Fruit fly (Drosophila melanogaster) whole organism, prepupa: Measurements from ENCODE around the gene CG11263.

ENCODE experiments used
- Blimp-1 ChIP-seq: fragments of 200-800 bp; sonication (Bioruptor generic); optimal IDR thresholded peaks from 3 replicates; lab custom pipeline; 2017; ENCODE audit warnings: missing biosample characterization, missing genetic modification characterization, mild to moderate bottlenecking, moderate library complexity, missing genetic modification reagents
- CG10631 ChIP-seq: fragments of 200-800 bp; sonication (Bioruptor generic); optimal IDR thresholded peaks from 2 replicates; lab custom pipeline; 2016; ENCODE audit warnings: missing biosample characterization, missing genetic modification characterization
- CG10669 ChIP-seq: fragments of 200-800 bp; sonication (Bioruptor generic); optimal IDR thresholded peaks from 3 replicates; lab custom pipeline; 2018; ENCODE audit warnings: missing biosample characterization, mild to moderate bottlenecking, missing genetic modification characterization, moderate library complexity
- CG11294 ChIP-seq: fragments of 200-800 bp; sonication (Bioruptor generic); IDR thresholded peaks from 2 replicates; pipeline ENCODE4 v1.3.6; 2022; ENCODE audit warnings: missing biosample characterization, missing genetic modification characterization
- CG11902 ChIP-seq: fragments of 200-800 bp; sonication (Bioruptor generic); optimal IDR thresholded peaks from 3 replicates; lab custom pipeline; 2016; ENCODE audit warnings: missing biosample characterization, missing genetic modification characterization
- CG15336 ChIP-seq: fragments of 200-800 bp; sonication (Bioruptor generic); IDR thresholded peaks from 2 replicates; pipeline ENCODE4 v1.3.6; 2022; ENCODE audit warnings: missing biosample characterization, missing genetic modification characterization
- CG1621 ChIP-seq: fragments of 200-800 bp; sonication (Bioruptor generic); optimal IDR thresholded peaks from 3 replicates; lab custom pipeline; 2018; ENCODE audit warnings: missing biosample characterization, mild to moderate bottlenecking, missing genetic modification characterization
- CG16779 ChIP-seq: fragments of 200-800 bp; sonication (Bioruptor generic); optimal IDR thresholded peaks from 3 replicates; lab custom pipeline; 2017; ENCODE audit warnings: missing biosample characterization, mild to moderate bottlenecking, missing genetic modification characterization
- CG3032 ChIP-seq: fragments of 200-800 bp; optimal IDR thresholded peaks from 2 replicates; lab custom pipeline; 2019; ENCODE audit warnings: missing biosample characterization, mild to moderate bottlenecking, missing genetic modification characterization, moderate library complexity
- CG31627 ChIP-seq: fragments of 200-800 bp; sonication (Bioruptor generic); optimal IDR thresholded peaks from 3 replicates; lab custom pipeline; 2016; ENCODE audit warnings: missing biosample characterization, missing genetic modification characterization
- CG32006 ChIP-seq: fragments of 200-800 bp; sonication (Bioruptor generic); optimal IDR thresholded peaks from 3 replicates; lab custom pipeline; 2017; ENCODE audit warnings: missing biosample characterization, mild to moderate bottlenecking, missing genetic modification characterization
- CG34406 ChIP-seq: fragments of 200-800 bp; sonication (Bioruptor generic); optimal IDR thresholded peaks from 3 replicates; lab custom pipeline; 2016; ENCODE audit warnings: missing biosample characterization, missing genetic modification characterization
- CG3919 ChIP-seq: fragments of 200-800 bp; sonication (Bioruptor generic); optimal IDR thresholded peaks from 3 replicates; lab custom pipeline; 2016; ENCODE audit warnings: missing biosample characterization, missing genetic modification characterization
- CG4318 ChIP-seq: fragments of 200-800 bp; sonication (Bioruptor generic); optimal IDR thresholded peaks from 3 replicates; lab custom pipeline; 2017; ENCODE audit warnings: missing biosample characterization, mild to moderate bottlenecking, missing genetic modification characterization
- CG6163 ChIP-seq: fragments of 200-800 bp; sonication (Bioruptor generic); IDR thresholded peaks from 3 replicates; pipeline ENCODE4 v1.3.6; 2022; ENCODE audit warnings: missing biosample characterization, missing genetic modification characterization
- CG6792 ChIP-seq: fragments of 200-800 bp; sonication (Bioruptor generic); optimal IDR thresholded peaks from 3 replicates; lab custom pipeline; 2016; ENCODE audit warnings: missing biosample characterization, missing genetic modification characterization
- CG6808 ChIP-seq: fragments of 200-800 bp; sonication (Bioruptor generic); optimal IDR thresholded peaks from 3 replicates; lab custom pipeline; 2017; ENCODE audit warnings: missing biosample characterization, missing genetic modification characterization, mild to moderate bottlenecking, moderate library complexity, missing genetic modification reagents
- CG6854 ChIP-seq: fragments of 200-800 bp; sonication (Bioruptor generic); optimal IDR thresholded peaks from 2 replicates; lab custom pipeline; 2017; ENCODE audit warnings: missing biosample characterization, mild to moderate bottlenecking, missing genetic modification characterization
- CG7368 ChIP-seq: fragments of 200-800 bp; sonication (Bioruptor generic); optimal IDR thresholded peaks from 3 replicates; lab custom pipeline; 2016; ENCODE audit warnings: missing biosample characterization, missing genetic modification characterization
- CG8119 ChIP-seq: fragments of 200-800 bp; sonication (Bioruptor generic); IDR thresholded peaks from 3 replicates; pipeline ENCODE4 v1.3.6; 2022; ENCODE audit warnings: missing biosample characterization, missing genetic modification characterization
- CG8632 ChIP-seq: fragments of 200-800 bp; sonication (Bioruptor generic); optimal IDR thresholded peaks from 3 replicates; lab custom pipeline; 2016; ENCODE audit warnings: missing biosample characterization, missing genetic modification characterization
- CG9139 ChIP-seq: fragments of 200-800 bp; sonication (Bioruptor generic); optimal IDR thresholded peaks from 3 replicates; lab custom pipeline; 2017; ENCODE audit warnings: missing biosample characterization, mild to moderate bottlenecking, missing genetic modification characterization
- Eip75B ChIP-seq: fragments of 200-800 bp; sonication (Bioruptor generic); optimal IDR thresholded peaks from 3 replicates; lab custom pipeline; 2016; ENCODE audit warnings: missing biosample characterization, missing genetic modification characterization
- Eip78C ChIP-seq: fragments of 200-800 bp; sonication (Bioruptor generic); peaks from one replicate; lab custom pipeline; 2016; ENCODE audit warnings: missing biosample characterization, missing genetic modification characterization
- Eip93F ChIP-seq: fragments of 200-800 bp; sonication (Bioruptor generic); optimal IDR thresholded peaks from 2 replicates; lab custom pipeline; 2016; ENCODE audit warnings: missing biosample characterization, mild to moderate bottlenecking, missing genetic modification characterization
- Ets21C ChIP-seq: fragments of 200-800 bp; sonication (Bioruptor generic); optimal IDR thresholded peaks from 3 replicates; lab custom pipeline; 2016; ENCODE audit warnings: missing biosample characterization, missing genetic modification characterization
- Gug ChIP-seq: fragments of 200-800 bp; sonication (Bioruptor generic); IDR thresholded peaks from 2 replicates; pipeline ENCODE4 v1.3.6; 2022; ENCODE audit warnings: missing biosample characterization, missing genetic modification characterization
- Hr38 ChIP-seq: sonication (Bioruptor generic); optimal IDR thresholded peaks from 2 replicates; lab custom pipeline; 2016; ENCODE audit warnings: missing biosample characterization, missing genetic modification characterization
- Hr39 ChIP-seq: fragments of 200-800 bp; sonication (Bioruptor generic); optimal IDR thresholded peaks from 2 replicates; lab custom pipeline; 2016; ENCODE audit warnings: missing biosample characterization, missing genetic modification characterization
- Hr4 ChIP-seq: fragments of 200-800 bp; sonication (Bioruptor generic); optimal IDR thresholded peaks from 3 replicates; lab custom pipeline; 2016; ENCODE audit warnings: missing biosample characterization, missing genetic modification characterization
- Lpt ChIP-seq: fragments of 200-800 bp; sonication (Bioruptor generic); optimal IDR thresholded peaks from 3 replicates; lab custom pipeline; 2016; ENCODE audit warnings: missing biosample characterization, missing genetic modification characterization
- Met ChIP-seq: fragments of 200-800 bp; sonication (Bioruptor generic); optimal IDR thresholded peaks from 3 replicates; lab custom pipeline; 2016; ENCODE audit warnings: missing biosample characterization, missing genetic modification characterization
- Smox ChIP-seq: fragments of 200-800 bp; sonication (Bioruptor generic); optimal IDR thresholded peaks from 3 replicates; lab custom pipeline; 2016; ENCODE audit warnings: missing biosample characterization, missing genetic modification characterization
- Sox102F ChIP-seq: fragments of 200-800 bp; sonication (Bioruptor generic); optimal IDR thresholded peaks from 2 replicates; lab custom pipeline; 2016; ENCODE audit warnings: missing biosample characterization, mild to moderate bottlenecking, missing genetic modification characterization
- Sox14 ChIP-seq: fragments of 200-800 bp; sonication (Bioruptor generic); optimal IDR thresholded peaks from 3 replicates; lab custom pipeline; 2016; ENCODE audit warnings: missing biosample characterization, missing genetic modification characterization
- Sox15 ChIP-seq: fragments of 200-800 bp; sonication (Bioruptor generic); optimal IDR thresholded peaks from 3 replicates; lab custom pipeline; 2016; ENCODE audit warnings: missing biosample characterization, missing genetic modification characterization
- achi ChIP-seq: fragments of 200-800 bp; sonication (Bioruptor generic); optimal IDR thresholded peaks from 3 replicates; lab custom pipeline; 2016; ENCODE audit warnings: missing biosample characterization, missing genetic modification characterization
- acj6 ChIP-seq: fragments of 200-800 bp; sonication (Bioruptor generic); optimal IDR thresholded peaks from 3 replicates; lab custom pipeline; 2016; ENCODE audit warnings: missing biosample characterization, missing genetic modification characterization
- dac ChIP-seq: fragments of 200-800 bp; sonication (Bioruptor generic); optimal IDR thresholded peaks from 2 replicates; lab custom pipeline; 2017; ENCODE audit warnings: missing biosample characterization, mild to moderate bottlenecking, missing genetic modification characterization
- dsx ChIP-seq: fragments of 200-800 bp; optimal IDR thresholded peaks from 3 replicates; lab custom pipeline; 2019; ENCODE audit warnings: missing biosample characterization, mild to moderate bottlenecking, missing genetic modification characterization, moderate library complexity; ENCODE audit not compliant: poor library complexity, severe bottlenecking
- esn ChIP-seq: fragments of 200-800 bp; sonication (Bioruptor generic); optimal IDR thresholded peaks from 2 replicates; lab custom pipeline; 2016; ENCODE audit warnings: missing biosample characterization, mild to moderate bottlenecking, missing genetic modification characterization, moderate library complexity
- fd59A ChIP-seq: fragments of 200-800 bp; sonication (Bioruptor generic); optimal IDR thresholded peaks from 2 replicates; lab custom pipeline; 2017; ENCODE audit warnings: missing biosample characterization, mild to moderate bottlenecking, missing genetic modification characterization, missing genetic modification reagents
- lz ChIP-seq: fragments of 200-800 bp; sonication (Bioruptor generic); optimal IDR thresholded peaks from 3 replicates; lab custom pipeline; 2016; ENCODE audit warnings: missing biosample characterization, missing genetic modification characterization
- net ChIP-seq: fragments of 200-800 bp; sonication (Bioruptor generic); optimal IDR thresholded peaks from 3 replicates; lab custom pipeline; 2016; ENCODE audit warnings: missing biosample characterization, missing genetic modification characterization
- pdm3 ChIP-seq: fragments of 200-800 bp; sonication (Bioruptor generic); optimal IDR thresholded peaks from 3 replicates; lab custom pipeline; 2016; ENCODE audit warnings: missing biosample characterization, missing genetic modification characterization
- ss ChIP-seq, 2 experiments: fragments of 200-800 bp; sonication (Bioruptor generic); optimal IDR thresholded peaks; 2 replicates in 1 of 2; 3 replicates in 1 of 2; lab custom pipeline; 2017 to 2018; ENCODE audit warnings: mild to moderate bottlenecking in 2 of 2, missing biosample characterization in 2 of 2, missing genetic modification characterization in 2 of 2, moderate library complexity in 1 of 2
- svp ChIP-seq: fragments of 200-800 bp; sonication (Bioruptor generic); peaks from one replicate; lab custom pipeline; 2016; ENCODE audit warnings: missing biosample characterization, missing genetic modification characterization
- topi ChIP-seq: fragments of 200-800 bp; sonication (Bioruptor generic); optimal IDR thresholded peaks from 3 replicates; lab custom pipeline; 2016; ENCODE audit warnings: missing biosample characterization, missing genetic modification characterization
- vri ChIP-seq: fragments of 200-800 bp; sonication (Bioruptor generic); optimal IDR thresholded peaks from 3 replicates; lab custom pipeline; 2016; ENCODE audit warnings: missing biosample characterization, mild to moderate bottlenecking, missing genetic modification characterization

Gene CG11263

DNA sequence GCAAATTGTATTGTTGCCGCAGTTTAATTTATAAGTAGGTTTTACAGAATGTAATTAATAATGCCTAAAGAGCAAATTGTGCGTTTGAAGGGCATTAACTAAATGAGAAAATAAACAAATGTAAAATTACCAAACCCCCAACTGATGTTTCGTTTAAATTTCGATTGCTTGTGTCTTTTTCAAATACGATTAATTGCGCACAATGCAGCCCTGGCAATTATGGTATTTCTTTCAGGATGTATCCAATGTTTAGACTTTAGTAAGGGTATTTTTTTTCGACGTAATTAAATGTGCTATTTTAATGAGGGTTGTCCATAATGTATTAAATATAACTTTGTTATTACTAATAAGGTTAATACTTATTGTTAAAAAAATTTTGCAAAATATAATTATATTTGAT is 34.2 kb downstream of the CG11263 start:
- TF ChIP-seq CG4318 (GFP tag; lab: Kevin White, UChicago): no peak
- no peak for TF ChIP-seq Smox
- TF ChIP-seq net (GFP tag; lab: Kevin White, UChicago): no peak
- no peak for TF ChIP-seq Lpt (GFP tag; lab: Kevin White, UChicago)
- TF ChIP-seq Sox15 (GFP tag; lab: Kevin White, UChicago): no peak
- TF ChIP-seq acj6 (GFP tag; lab: Kevin White, UChicago): no peak
- TF ChIP-seq Sox102F: no peak
- TF ChIP-seq ss (GFP tag; optimal IDR thresholded peaks at IDR 0.05; lab: Kevin White, UChicago): no peak
- no peak for TF ChIP-seq CG1621 (tag; lab: Kevin White, UChicago)

DNA sequence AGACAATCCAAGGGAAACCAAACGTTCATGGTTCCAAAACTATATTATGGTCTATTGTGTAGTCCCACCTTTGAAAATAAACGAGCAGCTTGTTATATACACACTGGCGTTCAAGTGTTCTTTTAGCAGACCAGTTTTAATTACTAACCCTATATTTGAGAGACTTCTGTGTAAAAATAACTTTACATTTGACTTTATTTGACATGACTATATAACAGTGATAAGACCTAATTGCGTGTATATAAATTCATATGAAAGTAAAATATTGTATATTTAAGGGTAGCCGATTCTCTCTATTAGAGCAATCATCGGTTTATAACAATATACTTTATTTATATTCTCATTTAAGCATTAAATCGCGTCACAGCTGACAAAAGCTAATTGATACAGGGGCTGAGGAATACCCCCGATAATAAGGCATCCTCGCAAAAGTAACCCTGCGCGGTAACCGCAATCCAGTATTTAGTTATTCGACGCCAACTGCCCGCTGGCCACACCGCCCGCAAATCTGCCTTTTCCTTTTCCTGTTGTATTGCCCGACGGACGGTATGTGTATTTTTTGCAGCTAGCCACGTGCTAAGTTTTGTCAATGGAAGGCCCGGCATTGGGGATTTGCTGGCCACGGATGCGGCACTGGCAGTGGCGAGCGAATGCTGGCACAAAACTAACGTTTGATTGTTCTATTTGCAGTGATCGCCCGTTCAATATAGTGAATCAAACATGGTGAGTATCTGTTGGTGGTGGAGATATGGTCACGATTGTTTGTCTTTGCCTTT is 34.9 kb downstream of the CG11263 start, which contains the start of gene RpS4:
RpS4 (plus strand) TSS at position 465 of the 776 bp plus-strand sequence.
- TF ChIP-seq topi (GFP tag; lab: Kevin White, UChicago) (peak; percentile 82), CG32006 (peak; percentile 34), ss (GFP tag; optimal IDR thresholded peaks at IDR 0.05; lab: Kevin White, UChicago) (peak; percentile 89 to 95), vri (GFP tag; lab: Kevin White, UChicago) (peak; percentile 86), CG3032 (tag; lab: Kevin White, UChicago) (peak; percentile 69), pdm3 (peak; percentile 83), CG9139 (GFP tag; lab: Kevin White, UChicago) (peak; percentile 93), CG1621 (tag; lab: Kevin White, UChicago) (peak; percentile 88), CG11902 (peak; percentile 68), Gug (peak; percentile 30; the same call in 1 of the 2 replicates), Ets21C (peak; percentile 64), CG4318 (GFP tag; lab: Kevin White, UChicago) (no peak), lz (GFP tag; lab: Kevin White, UChicago) (peak; percentile 89), CG31627 (GFP tag; lab: Kevin White, UChicago) (peak; percentile 83), Eip78C (GFP tag; lab: Kevin White, UChicago) (peak; percentile 96), CG34406 (GFP tag; lab: Kevin White, UChicago) (peak; percentile 82), svp (GFP tag; lab: Kevin White, UChicago) (peak; percentile 84), CG8632 (GFP tag; lab: Kevin White, UChicago) (peak; percentile 74), Met (GFP tag; lab: Kevin White, UChicago) (peak; percentile 86), CG6163 (GFP tag; lab: Robert Waterston, UW) (peak; percentile 90), Hr4 (GFP tag; lab: Kevin White, UChicago) (no peak), CG8119 (GFP tag; lab: Robert Waterston, UW) (peak; percentile 50; the same call in 2 of the 3 replicates), Sox14 (GFP tag; lab: Kevin White, UChicago) (peak; percentile 60), dsx (GFP tag; lab: Kevin White, UChicago) (peak; percentile 67), Hr38 (GFP tag; lab: Kevin White, UChicago) (no peak), CG3919 (peak; percentile 94), Eip93F (GFP tag; lab: Kevin White, UChicago) (no peak), CG6854 (GFP tag; lab: Kevin White, UChicago) (peak; percentile 99), CG16779 (tag; lab: Kevin White, UChicago) (peak; percentile 91), dac (GFP tag; lab: Kevin White, UChicago) (peak; percentile 63), Blimp-1 (GFP tag; lab: Kevin White, UChicago) (peak; percentile 79), achi (GFP tag; lab: Kevin White, UChicago) (peak; percentile 75), CG6792 (peak; percentile 71), Eip75B (peak; percentile 86), CG10669 (GFP tag; lab: Kevin White, UChicago) (peak; percentile 75), CG7368 (GFP tag; lab: Kevin White, UChicago) (peak; percentile 85), CG10631 (GFP tag; lab: Kevin White, UChicago) (peak; percentile 55), Hr39 (GFP tag; lab: Kevin White, UChicago) (peak; percentile 79), CG6808 (peak; percentile 79), fd59A (GFP tag; lab: Kevin White, UChicago) (peak; percentile 69), CG15336 (peak; percentile 65), CG11294 (peak; percentile 36; the same call in 1 of the 2 replicates), esn (GFP tag; lab: Kevin White, UChicago) (peak; percentile 88)
